Worm (Caenorhabditis elegans): ENCODE measurements around the gene F49E10.4.

DNA sequence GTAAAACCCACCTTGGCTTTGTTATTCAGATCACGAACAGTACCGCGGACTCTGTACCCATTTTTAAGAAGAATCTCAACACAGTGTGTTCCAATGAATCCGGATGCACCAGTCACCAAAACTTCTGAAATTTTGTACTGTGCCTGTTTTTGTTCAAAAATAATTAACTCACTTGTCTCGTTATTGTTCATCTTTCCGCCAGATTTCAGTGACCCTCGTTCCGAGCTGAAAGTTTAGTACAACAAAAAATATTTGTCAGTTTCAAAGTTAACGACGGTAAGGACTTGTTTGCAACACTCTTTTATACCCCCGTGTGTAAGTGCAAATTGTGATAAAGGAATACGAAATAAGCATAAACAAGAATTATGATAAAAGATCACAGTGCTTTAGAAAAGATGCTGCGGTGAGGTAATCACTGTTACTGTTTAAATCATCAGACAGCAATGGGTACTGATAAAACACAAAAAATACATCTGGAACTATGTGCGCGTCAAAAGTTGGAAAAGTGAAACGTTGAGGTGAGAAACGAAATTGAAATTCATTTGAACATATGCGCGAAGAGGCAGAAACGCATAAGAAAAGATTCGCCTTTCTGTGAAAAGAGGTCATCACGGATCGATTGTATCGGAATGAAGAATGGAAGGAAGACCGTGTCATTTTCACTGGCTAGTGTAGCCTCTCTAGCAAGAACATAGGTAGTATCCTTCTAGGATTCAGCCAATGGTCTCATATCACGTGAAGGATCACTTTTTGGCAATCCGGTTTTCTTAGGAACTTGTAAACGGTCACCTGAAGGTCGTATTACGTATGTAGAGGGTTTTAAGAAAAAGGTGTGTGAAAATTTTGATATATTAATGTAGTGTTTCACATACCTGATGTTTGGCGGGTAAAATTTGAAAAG is 40.8 kb upstream of the F49E10.4 start, which contains the start of gene F13D11.4:
- no peak for TF ChIP-seq tab-1 (GFP tag; IDR thresholded peaks at IDR 0.05)
- no peak for TF ChIP-seq ref-1 (GFP tag; conservative IDR thresholded peaks at IDR 0.05)
